Fruit fly (Drosophila melanogaster) whole organism, wandering third instar larva: Measurements from ENCODE around the gene MED1.

Source experiments
- Dif ChIP-seq: fragments of 200-275, 200-300 bp; sonication (Bioruptor generic); optimal IDR thresholded peaks from 2 replicates; lab custom pipeline; 2018; ENCODE audit warnings: missing biosample characterization, missing genetic modification characterization; ENCODE audit not compliant: partially characterized antibody
- HLH106 ChIP-seq: fragments of 200-800 bp; optimal IDR thresholded peaks from 3 replicates; lab custom pipeline; 2019; ENCODE audit warnings: missing biosample characterization, mild to moderate bottlenecking, missing genetic modification characterization, moderate library complexity
- Hr78 ChIP-seq: fragments of >200 bp; optimal IDR thresholded peaks from 2 replicates; lab custom pipeline; 2017; ENCODE audit warnings: missing biosample characterization, missing genetic modification characterization
- Mio ChIP-seq: sonication (Bioruptor generic); optimal IDR thresholded peaks from 2 replicates; lab custom pipeline; 2016; ENCODE audit warnings: missing biosample characterization, missing genetic modification characterization
- N ChIP-seq: fragments of >200 bp; optimal IDR thresholded peaks from 2 replicates; lab custom pipeline; 2018; ENCODE audit warnings: missing biosample characterization, missing external identifiers, missing genetic modification characterization
- Sp1 ChIP-seq: fragments of 200-800 bp; sonication (Bioruptor generic); optimal IDR thresholded peaks from 3 replicates; lab custom pipeline; 2019; ENCODE audit warnings: missing biosample characterization, mild to moderate bottlenecking, missing genetic modification characterization, moderate library complexity
- br ChIP-seq: fragments of 200-800 bp; sonication (Bioruptor generic); optimal IDR thresholded peaks from 2 replicates; lab custom pipeline; 2016; ENCODE audit warnings: missing biosample characterization, missing genetic modification characterization
- dmrt93B ChIP-seq: fragments of 200-800 bp; sonication (Bioruptor generic); optimal IDR thresholded peaks from 2 replicates; lab custom pipeline; 2018; ENCODE audit warnings: missing biosample characterization, mild to moderate bottlenecking, missing genetic modification characterization
- fru ChIP-seq: fragments of 200-800 bp; sonication (Bioruptor generic); optimal IDR thresholded peaks from 3 replicates; lab custom pipeline; 2016; ENCODE audit warnings: missing biosample characterization, mild to moderate bottlenecking, missing genetic modification characterization
- h ChIP-seq: fragments of 200-800 bp; sonication (Bioruptor generic); optimal IDR thresholded peaks from 3 replicates; lab custom pipeline; 2016; ENCODE audit warnings: missing biosample characterization, mild to moderate bottlenecking, missing genetic modification characterization
- psq ChIP-seq: fragments of 200-800 bp; sonication (Bioruptor generic); optimal IDR thresholded peaks from 3 replicates; lab custom pipeline; 2017; ENCODE audit warnings: missing biosample characterization, mild to moderate bottlenecking, missing genetic modification characterization, moderate library complexity

- TF ChIP-seq h (GFP tag; lab: Kevin White, UChicago) = no peak
- TF ChIP-seq Hr78 (GFP tag; lab: Kevin White, UChicago) = no peak
- no peak for TF ChIP-seq fru (GFP tag; lab: Kevin White, UChicago)
- TF ChIP-seq Sp1 (GFP tag; lab: Kevin White, UChicago) = no peak
- TF ChIP-seq N = no peak
- no peak for TF ChIP-seq Mio (GFP tag; lab: Kevin White, UChicago)
- no peak for TF ChIP-seq HLH106 (tag; lab: Kevin White, UChicago)
- TF ChIP-seq psq (GFP tag; lab: Kevin White, UChicago) = no peak
- no peak for TF ChIP-seq Dif (GFP tag; lab: Kevin White, UChicago)
- TF ChIP-seq br = no peak
- no peak for TF ChIP-seq dmrt93B
Measured at dm6 chr3L:21591247-21591646, 43.0 kb downstream of the MED1 start.
